Fruit fly (Drosophila melanogaster) whole organism, embryonic: ENCODE measurements around the gene Ccp84Ad.

Experiments used
- Asciz ChIP-seq: fragments of 200-800 bp; sonication (Bioruptor generic); optimal IDR thresholded peaks from 2 replicates; lab custom pipeline; 2017; ENCODE audit warnings: missing biosample characterization, mild to moderate bottlenecking, missing genetic modification characterization, missing genetic modification reagents
- Atf3 ChIP-seq: fragments of 200-800 bp; sonication (Bioruptor generic); optimal IDR thresholded peaks from 3 replicates; lab custom pipeline; 2016; ENCODE audit warnings: missing biosample characterization, missing genetic modification characterization
- Awh ChIP-seq: fragments of 200-800 bp; sonication (Bioruptor generic); IDR thresholded peaks from 2 replicates; pipeline ENCODE4, ENCODE4 v1.3.6; 2022; ENCODE audit warnings: missing biosample characterization, missing genetic modification characterization
- B-H2 ChIP-seq: fragments of 200-800 bp; sonication (Bioruptor generic); optimal IDR thresholded peaks from 2 replicates; lab custom pipeline; 2018; ENCODE audit warnings: missing biosample characterization, mild to moderate bottlenecking, missing genetic modification characterization
- CG10321 ChIP-seq: fragments of 200-800 bp; sonication (Bioruptor generic); IDR thresholded peaks from 2 replicates; pipeline ENCODE4 v1.3.6; 2022; ENCODE audit warnings: missing biosample characterization, missing genetic modification characterization
- CG10462 ChIP-seq: fragments of 200-800 bp; sonication (Bioruptor generic); optimal IDR thresholded peaks from 2 replicates; lab custom pipeline; 2016; ENCODE audit warnings: missing biosample characterization, missing genetic modification characterization
- CG11085 ChIP-seq: fragments of 200-800 bp; sonication (Bioruptor generic); IDR thresholded peaks from 2 replicates; pipeline ENCODE4 v1.3.6; 2022; ENCODE audit warnings: missing biosample characterization, missing genetic modification characterization
- CG11723 ChIP-seq: fragments of 200-800 bp; sonication (Bioruptor generic); optimal IDR thresholded peaks from 2 replicates; lab custom pipeline; 2017; ENCODE audit warnings: missing biosample characterization, mild to moderate bottlenecking, missing genetic modification characterization
- CG13624 ChIP-seq: fragments of 200-800 bp; sonication (Bioruptor generic); optimal IDR thresholded peaks from 2 replicates; lab custom pipeline; 2016; ENCODE audit warnings: missing biosample characterization, missing genetic modification characterization
- CG14050 ChIP-seq: fragments of 200-800 bp; sonication (Bioruptor generic); IDR thresholded peaks from 3 replicates; pipeline ENCODE4 v1.3.6; 2022; ENCODE audit warnings: missing biosample characterization, missing genetic modification characterization
- CG32532 ChIP-seq: fragments of 200-800 bp; sonication (Bioruptor generic); IDR thresholded peaks from 2 replicates; pipeline ENCODE4 v1.3.6; 2022; ENCODE audit warnings: missing biosample characterization, missing genetic modification characterization
- CG3407 ChIP-seq: fragments of 200-800 bp; sonication (Bioruptor generic); optimal IDR thresholded peaks from 2 replicates; lab custom pipeline; 2018; ENCODE audit warnings: missing biosample characterization, mild to moderate bottlenecking, missing genetic modification characterization
- CG3726 ChIP-seq: fragments of 200-800 bp; sonication (Bioruptor generic); IDR thresholded peaks from 3 replicates; pipeline ENCODE4, ENCODE4 v1.3.6; 2022; ENCODE audit warnings: missing biosample characterization, missing genetic modification characterization
- CG6689 ChIP-seq: fragments of 200-800 bp; sonication (Bioruptor generic); IDR thresholded peaks from 2 replicates; pipeline ENCODE4 v1.3.6; 2022; ENCODE audit warnings: missing biosample characterization, missing genetic modification characterization
- CG6765 ChIP-seq: fragments of 200-800 bp; sonication (Bioruptor generic); optimal IDR thresholded peaks from 3 replicates; lab custom pipeline; 2017; ENCODE audit warnings: missing biosample characterization, mild to moderate bottlenecking, missing genetic modification characterization
- CG6813 ChIP-seq: fragments of 200-800 bp; sonication (Bioruptor generic); optimal IDR thresholded peaks from 2 replicates; lab custom pipeline; 2017; ENCODE audit warnings: missing biosample characterization, missing genetic modification characterization, mild to moderate bottlenecking, moderate library complexity, missing genetic modification reagents
- CG7987 ChIP-seq: fragments of 200-800 bp; sonication (Bioruptor generic); optimal IDR thresholded peaks from 2 replicates; lab custom pipeline; 2018; ENCODE audit warnings: missing biosample characterization, mild to moderate bottlenecking, missing genetic modification characterization, moderate library complexity
- CG8359 ChIP-seq: fragments of 200-800 bp; sonication (Bioruptor generic); optimal IDR thresholded peaks from 2 replicates; lab custom pipeline; 2017; ENCODE audit warnings: missing biosample characterization, mild to moderate bottlenecking, missing genetic modification characterization, borderline replicate concordance
- CG8924 ChIP-seq: fragments of 200-800 bp; optimal IDR thresholded peaks from 3 replicates; lab custom pipeline; 2019; ENCODE audit warnings: missing biosample characterization, mild to moderate bottlenecking, missing genetic modification characterization, moderate library complexity
- CG8944 ChIP-seq: fragments of 200-800 bp; sonication (Bioruptor generic); optimal IDR thresholded peaks from 3 replicates; lab custom pipeline; 2016; ENCODE audit warnings: missing biosample characterization, missing genetic modification characterization
- CG9437 ChIP-seq: fragments of 200-800 bp; sonication (Bioruptor generic); optimal IDR thresholded peaks from 2 replicates; lab custom pipeline; 2018; ENCODE audit warnings: missing biosample characterization, mild to moderate bottlenecking, missing genetic modification characterization
- CG9609 ChIP-seq: fragments of 200-800 bp; sonication (Bioruptor generic); optimal IDR thresholded peaks from 3 replicates; lab custom pipeline; 2016; ENCODE audit warnings: missing biosample characterization, missing genetic modification characterization
- Dip2 ChIP-seq: fragments of 200-800 bp; sonication (Bioruptor generic); IDR thresholded peaks from 2 replicates; pipeline ENCODE4 v1.3.6; 2022; ENCODE audit warnings: missing biosample characterization, missing genetic modification characterization
- Dp ChIP-seq: fragments of 200-800 bp; sonication (Bioruptor generic); optimal IDR thresholded peaks from 2 replicates; lab custom pipeline; 2018; ENCODE audit warnings: missing biosample characterization, mild to moderate bottlenecking, missing genetic modification characterization, moderate library complexity
- Drgx ChIP-seq: fragments of 200-800 bp; sonication (Bioruptor generic); IDR thresholded peaks from 2 replicates; pipeline ENCODE4 v1.3.6; 2022; ENCODE audit warnings: missing biosample characterization, missing genetic modification characterization
- Ets97D ChIP-seq: fragments of 200-800 bp; sonication (Bioruptor generic); optimal IDR thresholded peaks from 3 replicates; lab custom pipeline; 2016; ENCODE audit warnings: missing biosample characterization, missing genetic modification characterization
- Max ChIP-seq: fragments of 200-800 bp; sonication (Bioruptor generic); optimal IDR thresholded peaks from 2 replicates; lab custom pipeline; 2016; ENCODE audit warnings: missing biosample characterization, mild to moderate bottlenecking, missing genetic modification characterization
- Oli ChIP-seq: fragments of 200-800 bp; sonication (Bioruptor generic); optimal IDR thresholded peaks from 2 replicates; lab custom pipeline; 2018; ENCODE audit warnings: missing biosample characterization, mild to moderate bottlenecking, missing genetic modification characterization, moderate library complexity
- Optix ChIP-seq: fragments of 200-800 bp; sonication (Bioruptor generic); IDR thresholded peaks from 3 replicates; pipeline ENCODE4 v1.3.6; 2022; ENCODE audit warnings: missing biosample characterization, missing genetic modification characterization
- Ravus ChIP-seq: fragments of 200-800 bp; sonication (Bioruptor generic); IDR thresholded peaks from 2 replicates; pipeline ENCODE4 v1.3.6; 2022; ENCODE audit warnings: missing biosample characterization, missing genetic modification characterization
- Rfx ChIP-seq: fragments of 200-800 bp; sonication (Bioruptor generic); IDR thresholded peaks from 2 replicates; pipeline ENCODE4 v1.3.6; 2022; ENCODE audit warnings: missing biosample characterization, missing genetic modification characterization
- Usf ChIP-seq: fragments of 200-800 bp; sonication (Bioruptor generic); optimal IDR thresholded peaks from 2 replicates; lab custom pipeline; 2017; ENCODE audit warnings: missing genotype, missing biosample characterization, missing genetic modification characterization
- ap ChIP-seq: fragments of 200-800 bp; sonication (Bioruptor generic); IDR thresholded peaks from 2 replicates; pipeline ENCODE4 v1.3.6; 2022; ENCODE audit warnings: missing biosample characterization, missing genetic modification characterization
- bbx ChIP-seq: fragments of 200-800 bp; sonication (Bioruptor generic); IDR thresholded peaks from 2 replicates; pipeline ENCODE4 v1.3.6; 2022; ENCODE audit warnings: missing biosample characterization, missing genetic modification characterization; ENCODE audit not compliant: partially characterized antibody
- bigmax ChIP-seq: fragments of 200-800 bp; sonication (Bioruptor generic); optimal IDR thresholded peaks from 2 replicates; lab custom pipeline; 2018; ENCODE audit warnings: missing biosample characterization, mild to moderate bottlenecking, missing genetic modification characterization
- br ChIP-seq: fragments of >200 bp; optimal IDR thresholded peaks from 2 replicates; lab custom pipeline; 2017
- bsh ChIP-seq, 2 experiments: fragments of 200-800 bp; sonication (Bioruptor generic); optimal IDR thresholded peaks; 2 replicates each; lab custom pipeline; 2017 to 2018; ENCODE audit warnings: mild to moderate bottlenecking in 2 of 2, missing biosample characterization in 2 of 2, missing genetic modification characterization in 2 of 2, moderate library complexity in 1 of 2
- disco-r ChIP-seq: fragments of 200-800 bp; sonication (Bioruptor generic); optimal IDR thresholded peaks from 2 replicates; lab custom pipeline; 2016; ENCODE audit warnings: missing biosample characterization, missing genetic modification characterization
- eve ChIP-seq, 2 experiments: fragments of >200 bp; optimal IDR thresholded peaks; 2 replicates each; lab custom pipeline; 2017; ENCODE audit warnings: missing biosample characterization in 2 of 2, missing genetic modification characterization in 2 of 2
- fd96Cb ChIP-seq: fragments of 200-800 bp; sonication (Bioruptor generic); optimal IDR thresholded peaks from 2 replicates; lab custom pipeline; 2018; ENCODE audit warnings: missing biosample characterization, mild to moderate bottlenecking, missing genetic modification characterization, moderate library complexity
- fru ChIP-seq: fragments of >200 bp; optimal IDR thresholded peaks from 2 replicates; lab custom pipeline; 2017
- ftz-f1 ChIP-seq: fragments of 200-800 bp; sonication (Bioruptor generic); optimal IDR thresholded peaks from 2 replicates; lab custom pipeline; 2016; ENCODE audit warnings: missing biosample characterization, missing genetic modification characterization
- h ChIP-seq: fragments of >200 bp; optimal IDR thresholded peaks from 2 replicates; lab custom pipeline; 2017
- her ChIP-seq: fragments of 200-800 bp; sonication (Bioruptor generic); optimal IDR thresholded peaks from 2 replicates; lab custom pipeline; 2016; ENCODE audit warnings: missing biosample characterization, missing genetic modification characterization
- lbe ChIP-seq: fragments of 200-800 bp; sonication (Bioruptor generic); optimal IDR thresholded peaks from 2 replicates; lab custom pipeline; 2016; ENCODE audit warnings: missing biosample characterization, mild to moderate bottlenecking, missing genetic modification characterization
- maf-S ChIP-seq: fragments of 200-800 bp; sonication (Bioruptor generic); optimal IDR thresholded peaks from 2 replicates; lab custom pipeline; 2016; ENCODE audit warnings: missing biosample characterization, missing genetic modification characterization
- mirr ChIP-seq: fragments of 200-800 bp; sonication (Bioruptor generic); optimal IDR thresholded peaks from 3 replicates; lab custom pipeline; 2018; ENCODE audit warnings: missing biosample characterization, mild to moderate bottlenecking, missing genetic modification characterization
- phol ChIP-seq: fragments of 200-800 bp; sonication (Bioruptor generic); optimal IDR thresholded peaks from 3 replicates; lab custom pipeline; 2018; ENCODE audit warnings: missing biosample characterization, mild to moderate bottlenecking, missing genetic modification characterization, moderate library complexity
- pita ChIP-seq: fragments of 200-800 bp; sonication (Bioruptor generic); optimal IDR thresholded peaks from 2 replicates; lab custom pipeline; 2017; ENCODE audit warnings: missing biosample characterization, mild to moderate bottlenecking, missing genetic modification characterization
- seq ChIP-seq: fragments of 200-800 bp; sonication (Bioruptor generic); IDR thresholded peaks from 2 replicates; pipeline ENCODE4 v1.3.6; 2022; ENCODE audit warnings: missing biosample characterization, missing genetic modification characterization
- slbo ChIP-seq: fragments of 200-800 bp; sonication (Bioruptor generic); IDR thresholded peaks from 2 replicates; pipeline ENCODE4 v1.3.6; 2022; ENCODE audit warnings: missing biosample characterization, missing genetic modification characterization
- sr ChIP-seq: fragments of 200-800 bp; sonication (Bioruptor generic); IDR thresholded peaks from 3 replicates; pipeline ENCODE4 v1.3.6; 2022; ENCODE audit warnings: missing biosample characterization, missing genetic modification characterization
- tgo ChIP-seq: fragments of 200-800 bp; sonication (Bioruptor generic); IDR thresholded peaks from 3 replicates; pipeline ENCODE4 v1.3.6; 2022; ENCODE audit warnings: missing biosample characterization, missing genetic modification characterization

Gene Ccp84Ad

DNA sequence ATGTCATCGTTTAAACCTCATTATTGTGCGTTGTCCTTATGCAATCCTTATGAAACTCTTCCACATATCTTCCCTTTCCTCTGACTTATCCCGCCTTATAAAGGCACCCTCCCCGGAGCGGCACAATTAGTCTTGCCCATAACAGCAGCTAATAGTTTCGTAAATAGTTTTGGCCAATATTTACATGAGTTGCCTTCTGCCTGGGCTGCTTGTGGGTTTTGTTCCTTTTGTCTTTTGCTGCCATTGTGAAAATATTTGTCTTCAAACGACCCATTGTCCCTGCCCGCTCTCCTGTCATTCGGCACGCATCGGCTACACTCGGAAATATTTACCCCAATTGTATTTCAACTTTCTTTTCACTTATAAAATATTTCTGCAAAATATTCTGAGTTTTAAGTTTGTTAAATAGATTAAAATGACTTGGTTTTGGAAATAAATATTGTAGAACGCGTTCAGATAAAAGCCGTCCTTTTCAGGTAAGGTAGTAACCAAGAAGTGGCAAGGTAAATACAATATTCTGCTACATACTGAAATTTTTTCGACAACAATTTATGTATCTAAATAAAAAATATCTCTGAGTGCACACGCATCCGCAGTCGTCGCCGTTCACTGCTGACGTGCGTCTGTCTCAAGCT lies 31.1 kb downstream of the Ccp84Ad start (continued):
- TF ChIP-seq Max (GFP tag; lab: Kevin White, UChicago) (no peak), Drgx (no peak), her (GFP tag; lab: Kevin White, UChicago) (no peak), CG8924 (tag; lab: Kevin White, UChicago) (peak; percentile 52), CG8359 (GFP tag; lab: Kevin White, UChicago) (peak; percentile 34), CG14050 (GFP tag; lab: Robert Waterston, UW) (no peak), phol (tag; lab: Kevin White, UChicago) (peak; percentile 71), bsh (GFP tag; optimal IDR thresholded peaks at IDR 0.05; lab: Kevin White, UChicago) (peak in 1 of 2 experiments; percentile 49), ftz-f1 (GFP tag; lab: Kevin White, UChicago) (no peak), Oli (tag; lab: Kevin White, UChicago) (peak; percentile 32), lbe (GFP tag; lab: Kevin White, UChicago) (no peak), CG8944 (GFP tag; lab: Kevin White, UChicago) (no peak), Rfx (no peak), seq (GFP tag; lab: Robert Waterston, UW) (no peak), fru (lab: Kevin White, UChicago) (no peak), CG32532 (GFP tag; lab: Robert Waterston, UW) (no peak), sr (GFP tag; lab: Robert Waterston, UW) (no peak), pita (GFP tag; lab: Kevin White, UChicago) (no peak), fd96Cb (tag; lab: Kevin White, UChicago) (peak; percentile 59), CG6813 (no peak), CG3726 (GFP tag; lab: Robert Waterston, UW) (no peak), CG6765 (no peak), CG7987 (GFP tag; lab: Kevin White, UChicago) (no peak), Ets97D (GFP tag; lab: Kevin White, UChicago) (no peak), h (lab: Kevin White, UChicago) (no peak), slbo (GFP tag; lab: Robert Waterston, UW) (no peak), disco-r (GFP tag; lab: Kevin White, UChicago) (no peak), CG11723 (GFP tag; lab: Kevin White, UChicago) (no peak), Dip2 (GFP tag; lab: Robert Waterston, UW) (no peak), mirr (GFP tag; lab: Kevin White, UChicago) (no peak), Awh (GFP tag; lab: Robert Waterston, UW) (no peak), Ravus (GFP tag; lab: Robert Waterston, UW) (no peak), CG6689 (GFP tag; lab: Robert Waterston, UW) (0 out of 2 replicates have a peak, but pooled peaks have one; percentile 22), CG13624 (GFP tag; lab: Kevin White, UChicago) (no peak), Optix (GFP tag; lab: Robert Waterston, UW) (no peak), Dp (GFP tag; lab: Kevin White, UChicago) (no peak), tgo (no peak), bigmax (GFP tag; lab: Kevin White, UChicago) (no peak), ap (no peak), Asciz (GFP tag; lab: Kevin White, UChicago) (no peak), CG10462 (GFP tag; lab: Kevin White, UChicago) (no peak), CG11085 (GFP tag; lab: Robert Waterston, UW) (no peak), eve (GFP tag; optimal IDR thresholded peaks at IDR 0.05; lab: Kevin White, UChicago) (peak in 1 of 2 experiments; percentile 68), B-H2 (GFP tag; lab: Kevin White, UChicago) (no peak), CG9609 (GFP tag; lab: Kevin White, UChicago) (no peak), Usf (GFP tag; lab: Kevin White, UChicago) (no peak), br (no peak), CG3407 (GFP tag; lab: Kevin White, UChicago) (no peak), CG10321 (no peak), CG9437 (peak; percentile 11), maf-S (GFP tag; lab: Kevin White, UChicago) (no peak), bbx (no peak), Atf3 (GFP tag; lab: Kevin White, UChicago) (no peak)
